Worm (Caenorhabditis elegans) whole organism, mixed stage, embryonic: ENCODE measurements around the gene srbc-27.
"Not testable (repeated sequence)": the region's sequence is repeated elsewhere in the genome, so short reads cannot be mapped to it uniquely, and the experiment has no call there.

Source experiments
- M03D4.4 ChIP-seq: sonication (generic microtip); optimal IDR thresholded peaks from 2 replicates; lab custom pipeline; 2017; ENCODE audit warnings: mild to moderate bottlenecking, missing genetic modification characterization, missing compliant biosample characterization
- bed-3 ChIP-seq: fragments of 200-800 bp; sonication (Bioruptor generic); optimal IDR thresholded peaks from 3 replicates; lab custom pipeline; 2018; ENCODE audit warnings: mild to moderate bottlenecking, missing genetic modification characterization, moderate library complexity, missing compliant biosample characterization
- blmp-1 ChIP-seq: fragments of 150-350 bp; optimal IDR thresholded peaks from 2 replicates; lab custom pipeline; 2014; ENCODE audit warnings: missing biosample characterization, missing genetic modification characterization
- ceh-39 ChIP-seq: fragments of 150-350 bp; optimal IDR thresholded peaks from 2 replicates; lab custom pipeline; 2014; ENCODE audit warnings: missing biosample characterization, missing genetic modification characterization
- ceh-43 ChIP-seq: fragments of 200-800 bp; sonication (Bioruptor generic); optimal IDR thresholded peaks from 2 replicates; lab custom pipeline; 2018; ENCODE audit warnings: mild to moderate bottlenecking, missing genetic modification characterization, moderate library complexity, missing compliant biosample characterization
- ces-1 ChIP-seq: fragments of 150-350 bp; optimal IDR thresholded peaks from 2 replicates; lab custom pipeline; 2014; ENCODE audit warnings: missing biosample characterization, missing genetic modification reagents, missing genetic modification characterization
- cnd-1 ChIP-seq: fragments of 200-800 bp; sonication (Bioruptor generic); optimal IDR thresholded peaks from 2 replicates; lab custom pipeline; 2018; ENCODE audit warnings: mild to moderate bottlenecking, missing genetic modification characterization, missing compliant biosample characterization
- drap-1 ChIP-seq: fragments of 200-800 bp; sonication (Bioruptor generic); optimal IDR thresholded peaks from 3 replicates; lab custom pipeline; 2018; ENCODE audit warnings: mild to moderate bottlenecking, missing genetic modification characterization, missing compliant biosample characterization
- elt-1 ChIP-seq: sonication (generic microtip); optimal IDR thresholded peaks from 2 replicates; lab custom pipeline; 2017; ENCODE audit warnings: missing genetic modification characterization, mild to moderate bottlenecking, missing compliant biosample characterization, antibody characterized with exemption, moderate library complexity, borderline replicate concordance; ENCODE audit not compliant: insufficient read depth
- elt-3 ChIP-seq: fragments of 150-350 bp; optimal IDR thresholded peaks from 2 replicates; lab custom pipeline; 2014; ENCODE audit warnings: missing biosample characterization, missing genetic modification characterization
- flh-1 ChIP-seq: fragments of 200-800 bp; sonication (Bioruptor generic); optimal IDR thresholded peaks from 2 replicates; lab custom pipeline; 2018; ENCODE audit warnings: mild to moderate bottlenecking, missing genetic modification characterization, moderate library complexity, missing compliant biosample characterization
- hlh-1 ChIP-seq: fragments of 150-350 bp; optimal IDR thresholded peaks from 2 replicates; lab custom pipeline; 2014; ENCODE audit warnings: missing biosample characterization, missing genetic modification reagents, missing genetic modification characterization
- lin-13 ChIP-seq: fragments of 150-350 bp; optimal IDR thresholded peaks from 2 replicates; lab custom pipeline; 2014; ENCODE audit warnings: missing biosample characterization, missing genetic modification characterization
- lsy-2 ChIP-seq: fragments of 150-350 bp; optimal IDR thresholded peaks from 2 replicates; lab custom pipeline; 2014; ENCODE audit warnings: missing biosample characterization, missing genetic modification characterization
- mep-1 ChIP-seq: fragments of 150-350 bp; optimal IDR thresholded peaks from 2 replicates; lab custom pipeline; 2017; ENCODE audit warnings: missing biosample characterization, missing genetic modification reagents, missing genetic modification characterization, inconsistent platforms
- mls-2 ChIP-seq: sonication (generic microtip); optimal IDR thresholded peaks from 2 replicates; lab custom pipeline; 2016; ENCODE audit warnings: mild to moderate bottlenecking, missing genetic modification characterization, moderate library complexity, missing compliant biosample characterization
- nhr-237 ChIP-seq: fragments of 150-350 bp; optimal IDR thresholded peaks from 2 replicates; lab custom pipeline; 2014; ENCODE audit warnings: missing biosample characterization, missing genetic modification characterization
- nhr-28 ChIP-seq: fragments of 150-350 bp; optimal IDR thresholded peaks from 2 replicates; lab custom pipeline; 2014; ENCODE audit warnings: missing biosample characterization, missing genetic modification characterization
- nhr-76 ChIP-seq: sonication (generic microtip); optimal IDR thresholded peaks from 2 replicates; lab custom pipeline; 2017; ENCODE audit warnings: missing biosample characterization, missing genetic modification characterization
- pha-4 ChIP-seq: fragments of 150-350 bp; optimal IDR thresholded peaks from 2 replicates; lab custom pipeline; 2018; ENCODE audit warnings: missing biosample characterization, missing genetic modification reagents, missing genetic modification characterization
- sem-2 ChIP-seq: fragments of 200-800 bp; sonication (Bioruptor generic); optimal IDR thresholded peaks from 2 replicates; lab custom pipeline; 2018; ENCODE audit warnings: mild to moderate bottlenecking, missing genetic modification characterization, missing compliant biosample characterization
- snpc-4 ChIP-seq: fragments of 150-350 bp; optimal IDR thresholded peaks from 2 replicates; lab custom pipeline; 2014; ENCODE audit warnings: missing biosample characterization, missing genetic modification characterization
- tbx-8 ChIP-seq: fragments of 200-800 bp; sonication (Bioruptor generic); optimal IDR thresholded peaks from 2 replicates; lab custom pipeline; 2018; ENCODE audit warnings: mild to moderate bottlenecking, missing genetic modification characterization, moderate library complexity, missing compliant biosample characterization
- unc-120 ChIP-seq: sonication (generic microtip); optimal IDR thresholded peaks from 2 replicates; lab custom pipeline; 2017; ENCODE audit warnings: missing genetic modification characterization, missing compliant biosample characterization; ENCODE audit not compliant: poor library complexity, severe bottlenecking
- unc-39 ChIP-seq: fragments of 150-350 bp; optimal IDR thresholded peaks from 2 replicates; lab custom pipeline; 2014; ENCODE audit warnings: missing biosample characterization, missing genetic modification characterization
- unc-62 ChIP-seq: fragments of 150-350 bp; optimal IDR thresholded peaks from 2 replicates; lab custom pipeline; 2014; ENCODE audit warnings: missing biosample characterization, missing genetic modification reagents, missing genetic modification characterization
- zip-8 ChIP-seq: fragments of 150-350 bp; optimal IDR thresholded peaks from 2 replicates; lab custom pipeline; 2014; ENCODE audit warnings: missing biosample characterization, missing genetic modification characterization
- ztf-11 ChIP-seq: fragments of 150-350 bp; optimal IDR thresholded peaks from 2 replicates; lab custom pipeline; 2014; ENCODE audit warnings: missing biosample characterization, missing genetic modification characterization

The srbc-27 gene

DNA sequence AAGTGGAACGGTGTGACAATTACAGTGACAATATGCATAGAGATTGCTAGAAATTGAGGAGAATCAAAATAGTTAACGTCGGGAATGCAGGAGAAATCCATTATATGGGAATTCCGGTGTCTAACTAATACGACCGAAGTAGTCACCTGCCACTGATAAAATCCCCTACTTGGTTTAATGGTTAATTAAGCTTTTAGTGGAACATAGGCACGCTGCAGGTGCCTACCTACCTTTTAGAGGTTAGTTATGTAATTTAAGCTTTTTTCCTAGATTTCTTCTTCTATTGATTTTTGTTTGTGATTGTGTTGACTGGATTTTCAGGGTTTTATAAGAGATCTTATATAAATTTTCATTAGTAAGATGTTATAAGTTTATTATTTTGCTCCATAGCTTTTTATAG lies 25.2 kb downstream of the srbc-27 start, which contains the start of gene srh-203:
Gene srh-203, minus strand, starts transcription at position 101 of the 400 bp plus-strand sequence.
- not testable (repeated sequence) for TF ChIP-seq drap-1 (GFP tag; lab: Kevin White, UChicago); nhr-237 (tag; lab: Kevin White, UChicago); ztf-11 (tag; lab: Kevin White, UChicago)

DNA sequence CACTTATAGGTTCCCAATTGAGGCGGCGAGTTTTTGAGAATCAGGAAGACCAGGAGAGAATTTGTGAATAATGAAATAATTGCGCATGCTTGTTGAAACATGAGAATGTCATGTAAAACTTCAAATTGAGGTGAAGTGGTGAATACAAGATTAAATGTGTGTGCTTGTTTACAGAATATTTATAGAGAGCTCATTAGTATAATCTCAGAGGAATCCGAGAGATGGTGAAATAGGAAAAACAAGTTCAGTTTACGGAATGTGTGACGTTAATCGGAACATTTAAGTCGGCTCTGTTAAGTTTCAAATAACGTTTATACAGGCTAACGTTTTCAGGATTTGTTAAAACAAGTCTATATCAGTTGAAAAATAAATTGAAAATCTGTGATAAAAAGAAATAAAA lies 27.1 kb downstream of the srbc-27 start, which contains the start of gene str-200:
Gene str-200, minus strand, starts transcription at position 101 of the 400 bp plus-strand sequence.
- TF ChIP-seq M03D4.4 (tag; lab: Kevin White, UChicago) (no peak), lsy-2 (tag; lab: Kevin White, UChicago) (no peak), elt-1 (tag; lab: Kevin White, UChicago) (no peak), bed-3 (GFP tag; lab: Kevin White, UChicago) (no peak), tbx-8 (GFP tag; lab: Kevin White, UChicago) (no peak), nhr-237 (tag; lab: Kevin White, UChicago) (no peak), zip-8 (tag; lab: Kevin White, UChicago) (no peak), ztf-11 (tag; lab: Kevin White, UChicago) (no peak)

DNA sequence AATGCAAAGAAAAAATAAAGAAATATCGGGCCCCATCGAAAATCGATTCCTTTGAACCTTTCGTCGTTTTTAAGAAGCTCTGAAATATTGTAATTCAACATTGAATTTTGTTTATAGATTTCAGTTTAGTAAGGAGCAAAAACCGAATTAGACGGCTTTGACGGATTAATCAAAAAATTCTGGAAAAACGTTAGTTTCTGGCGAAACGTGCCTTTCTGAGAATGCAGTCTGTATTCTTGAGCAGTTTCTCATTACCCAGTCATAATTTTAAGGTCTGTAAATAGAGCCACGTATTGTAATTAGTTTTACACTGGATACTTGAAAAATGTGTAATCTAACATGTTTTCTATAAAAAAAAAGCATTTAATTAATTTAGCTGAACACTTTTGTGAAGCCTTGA lies 29.1 kb downstream of the srbc-27 start, which contains the start of gene srz-48:
Gene srz-48, minus strand, starts transcription at position 101 of the 400 bp plus-strand sequence.
- TF ChIP-seq nhr-28 (tag; lab: Kevin White, UChicago) (no peak), ceh-39 (tag; lab: Kevin White, UChicago) (no peak), ceh-43 (GFP tag; lab: Kevin White, UChicago) (no peak), nhr-237 (tag; lab: Kevin White, UChicago) (no peak), snpc-4 (tag; lab: Kevin White, UChicago) (no peak), elt-1 (tag; lab: Kevin White, UChicago) (no peak), flh-1 (GFP tag; lab: Kevin White, UChicago) (no peak), pha-4 (tag; lab: Kevin White, UChicago) (no peak), unc-62 (GFP tag; lab: Kevin White, UChicago) (no peak), unc-39 (no peak)

DNA sequence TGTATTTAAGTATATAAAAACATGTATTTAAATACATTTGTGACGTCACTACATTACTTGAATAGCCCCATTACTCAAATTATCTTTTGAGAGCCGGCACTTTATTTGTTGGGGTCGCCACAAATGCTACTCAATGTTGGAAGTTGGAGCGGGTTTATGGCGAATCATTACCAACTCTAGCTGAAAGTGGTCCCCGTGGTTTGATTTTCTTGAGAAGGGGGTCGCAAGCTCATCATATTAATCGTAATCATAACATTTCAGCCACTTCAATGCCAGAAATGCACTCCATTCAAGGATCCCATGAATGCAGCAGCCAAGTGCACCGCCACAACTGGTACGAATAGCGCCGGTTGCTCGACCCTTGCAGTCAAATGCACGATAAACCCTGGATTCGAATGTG lies 33.3 kb downstream of the srbc-27 start, which contains the start of gene F20E11.7:
Gene F20E11.7, plus strand, starts transcription at position 301 of the 400 bp plus-strand sequence.
- TF ChIP-seq nhr-76, snpc-4, blmp-1 (tag; lab: Kevin White, UChicago): not testable (repeated sequence)

DNA sequence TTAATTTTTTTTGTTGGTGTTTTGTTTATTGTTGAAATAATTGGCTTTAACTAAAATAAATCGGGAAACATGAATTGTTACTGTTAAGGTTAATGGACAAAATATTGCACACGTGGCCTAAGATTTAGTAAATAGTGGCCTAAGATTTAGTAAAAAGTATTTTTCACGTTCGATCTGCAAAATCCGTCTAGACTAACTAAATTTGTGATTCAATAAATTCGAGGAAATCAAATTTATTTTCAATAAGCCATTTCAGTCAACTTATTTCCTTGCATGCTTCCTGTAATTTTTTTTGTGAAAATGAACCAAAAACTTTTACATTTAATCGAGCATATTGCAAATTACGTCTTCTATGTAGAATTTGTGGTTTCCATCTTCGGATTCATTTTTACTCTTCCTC lies 35.7 kb downstream of the srbc-27 start, which contains the start of gene srw-72:
Gene srw-72, plus strand, starts transcription at position 301 of the 400 bp plus-strand sequence.
- TF ChIP-seq mls-2 (no peak), ces-1 (GFP tag; lab: Kevin White, UChicago) (no peak), drap-1 (GFP tag; lab: Kevin White, UChicago) (no peak), bed-3 (GFP tag; lab: Kevin White, UChicago) (no peak)
- TF ChIP-seq, all 35 proteins: peak for 0

DNA sequence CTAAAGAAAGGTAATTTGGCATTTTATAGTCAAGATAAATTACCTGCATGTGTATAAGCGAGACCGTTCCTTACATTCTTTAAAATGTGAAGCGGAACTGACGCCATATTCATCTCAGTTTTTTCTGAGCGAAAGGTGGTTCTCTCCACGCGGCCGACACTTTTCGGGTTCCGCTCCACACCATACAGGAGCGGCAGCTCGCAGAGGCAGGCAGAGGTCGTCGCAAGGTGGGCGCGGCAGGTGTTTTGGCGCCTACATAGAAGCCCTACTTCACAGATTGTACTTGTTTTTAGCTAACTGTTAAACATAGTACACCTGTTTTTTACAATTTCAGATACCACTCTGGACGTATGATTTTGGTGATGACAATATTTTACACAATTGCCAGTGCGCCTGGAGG lies 36.9 kb downstream of the srbc-27 start:
- no peak for TF ChIP-seq ceh-39 (tag; lab: Kevin White, UChicago)
- TF ChIP-seq M03D4.4 (tag; lab: Kevin White, UChicago): no peak
- no peak for TF ChIP-seq unc-120
- TF ChIP-seq pha-4 (tag; lab: Kevin White, UChicago): no peak
- TF ChIP-seq unc-62 (GFP tag; lab: Kevin White, UChicago): no peak
- TF ChIP-seq tbx-8 (GFP tag; lab: Kevin White, UChicago): no peak
- no peak for TF ChIP-seq elt-1 (tag; lab: Kevin White, UChicago)
- no peak for TF ChIP-seq mep-1
- TF ChIP-seq flh-1 (GFP tag; lab: Kevin White, UChicago): no peak
- TF ChIP-seq lin-13: no peak
- no peak for TF ChIP-seq sem-2
- TF ChIP-seq nhr-237 (tag; lab: Kevin White, UChicago): no peak
- no peak for TF ChIP-seq hlh-1 (tag; lab: Kevin White, UChicago)
- TF ChIP-seq nhr-76 (tag; lab: Kevin White, UChicago): no peak
- no peak for TF ChIP-seq elt-3 (tag; lab: Kevin White, UChicago)
- no peak for TF ChIP-seq ztf-11 (tag; lab: Kevin White, UChicago)
- no peak for TF ChIP-seq cnd-1
